Fruit fly (Drosophila melanogaster): ENCODE results near the gene CG32264.
A peak's percentile ranks its signal among the peaks of the same experiment; 100 is the strongest.

CG32264 gene

dm6 chr3L:3855194-3855980 lies 49.1 kb upstream of the CG32264 start:
- TF ChIP-seq OdsH (GFP tag; optimal IDR thresholded peaks at IDR 0.05) (peak; percentile 2), h (GFP tag; optimal IDR thresholded peaks at IDR 0.05) (peak; percentile 9), Myc (optimal IDR thresholded peaks at IDR 0.05) (no peak)

dm6 chr3L:3852842-3853241 lies 46.6 kb upstream of the CG32264 start:
- no peak for TF ChIP-seq foxo (GFP tag; optimal IDR thresholded peaks at IDR 0.05)
- peak; percentile 24 for TF ChIP-seq rgr (GFP tag; optimal IDR thresholded peaks at IDR 0.05)
- peak; percentile 4 for TF ChIP-seq fru (GFP tag; optimal IDR thresholded peaks at IDR 0.05)
- no peak for TF ChIP-seq woc (GFP tag; optimal IDR thresholded peaks at IDR 0.05)

dm6 chr3L:3851847-3852246 lies 45.6 kb upstream of the CG32264 start:
- TF ChIP-seq br (GFP tag; optimal IDR thresholded peaks at IDR 0.05): peak; percentile 16
- TF ChIP-seq h (GFP tag; optimal IDR thresholded peaks at IDR 0.05): peak; percentile 53
- peak; percentile 8 for TF ChIP-seq fru (GFP tag; optimal IDR thresholded peaks at IDR 0.05)
- TF ChIP-seq Jra (GFP tag; optimal IDR thresholded peaks at IDR 0.05): no peak
- no peak for TF ChIP-seq woc (GFP tag; optimal IDR thresholded peaks at IDR 0.05)
- peak; percentile 15 for TF ChIP-seq HLH106 (tag; optimal IDR thresholded peaks at IDR 0.05)
- no peak for TF ChIP-seq GATAd (GFP tag; optimal IDR thresholded peaks at IDR 0.05)
- TF ChIP-seq ey (GFP tag; optimal IDR thresholded peaks at IDR 0.05): peak; percentile 35
- peak; percentile 13 for TF ChIP-seq rgr (GFP tag; optimal IDR thresholded peaks at IDR 0.05)
- peak; percentile 3 for TF ChIP-seq OdsH (GFP tag; optimal IDR thresholded peaks at IDR 0.05)
- TF ChIP-seq foxo (GFP tag; optimal IDR thresholded peaks at IDR 0.05): peak in 1 of 2 experiments; percentile 37

- no peak for TF ChIP-seq sage (GFP tag; optimal IDR thresholded peaks at IDR 0.05)
- TF ChIP-seq rgr (GFP tag; optimal IDR thresholded peaks at IDR 0.05): no peak
- TF ChIP-seq dl (GFP tag; optimal IDR thresholded peaks at IDR 0.05; ENCODE audit: insufficient read depth in 1 of 2, partially characterized antibody in 2 of 2): no peak
- no peak for TF ChIP-seq HLH106 (tag; optimal IDR thresholded peaks at IDR 0.05)
- TF ChIP-seq Hnf4 (GFP tag; optimal IDR thresholded peaks at IDR 0.05): no peak
- no peak for TF ChIP-seq Abd-B (GFP tag; optimal IDR thresholded peaks at IDR 0.05)
- TF ChIP-seq ey (GFP tag; optimal IDR thresholded peaks at IDR 0.05): no peak
- no peak for TF ChIP-seq Hr78 (GFP tag; optimal IDR thresholded peaks at IDR 0.05)
- TF ChIP-seq GATAd (GFP tag; optimal IDR thresholded peaks at IDR 0.05): no peak
- TF ChIP-seq jim (GFP tag; optimal IDR thresholded peaks at IDR 0.05): no peak
- TF ChIP-seq dsf (GFP tag; optimal IDR thresholded peaks at IDR 0.05; ENCODE audit: borderline replicate concordance): no peak
- no peak for TF ChIP-seq Hr83 (GFP tag; optimal IDR thresholded peaks at IDR 0.05; ENCODE audit: poor library complexity, severe bottlenecking)
- no peak for TF ChIP-seq Mio (GFP tag; optimal IDR thresholded peaks at IDR 0.05)
Observed at dm6 chr3L:3851048-3851447, 44.8 kb upstream of the CG32264 start.

dm6 chr3L:3850477-3850876 lies 44.2 kb upstream of the CG32264 start:
- TF ChIP-seq Hnf4 (GFP tag; optimal IDR thresholded peaks at IDR 0.05): no peak
- TF ChIP-seq dsf (GFP tag; optimal IDR thresholded peaks at IDR 0.05; ENCODE audit: borderline replicate concordance): no peak
- no peak for TF ChIP-seq CG32264 (GFP tag; optimal IDR thresholded peaks at IDR 0.05)
- TF ChIP-seq GATAd (GFP tag; optimal IDR thresholded peaks at IDR 0.05): no peak
- TF ChIP-seq HLH106 (tag; optimal IDR thresholded peaks at IDR 0.05): no peak
- TF ChIP-seq tai (GFP tag; optimal IDR thresholded peaks at IDR 0.05): no peak
- no peak for TF ChIP-seq lola (GFP tag; optimal IDR thresholded peaks at IDR 0.05)

- TF ChIP-seq pan (optimal IDR thresholded peaks at IDR 0.05) (no peak), Hr83 (GFP tag; optimal IDR thresholded peaks at IDR 0.05; ENCODE audit: poor library complexity, severe bottlenecking) (no peak), fru (GFP tag; optimal IDR thresholded peaks at IDR 0.05) (no peak), dsf (GFP tag; optimal IDR thresholded peaks at IDR 0.05; ENCODE audit: borderline replicate concordance) (no peak), br (GFP tag; optimal IDR thresholded peaks at IDR 0.05) (no peak), sv (GFP tag; optimal IDR thresholded peaks at IDR 0.05) (no peak), ey (GFP tag; optimal IDR thresholded peaks at IDR 0.05) (no peak), Dif (GFP tag; optimal IDR thresholded peaks at IDR 0.05; ENCODE audit: partially characterized antibody) (no peak), dl (GFP tag; optimal IDR thresholded peaks at IDR 0.05; ENCODE audit: insufficient read depth in 1 of 2, partially characterized antibody in 2 of 2) (no peak), Vsx2 (GFP tag; optimal IDR thresholded peaks at IDR 0.05; ENCODE audit: partially characterized antibody) (no peak), Mio (GFP tag; optimal IDR thresholded peaks at IDR 0.05) (no peak), usp (GFP tag; optimal IDR thresholded peaks at IDR 0.05) (no peak), tai (GFP tag; optimal IDR thresholded peaks at IDR 0.05) (no peak), Dfd (GFP tag; optimal IDR thresholded peaks at IDR 0.05) (no peak), psq (GFP tag; optimal IDR thresholded peaks at IDR 0.05) (no peak), Myc (optimal IDR thresholded peaks at IDR 0.05) (no peak), Sp1 (GFP tag; optimal IDR thresholded peaks at IDR 0.05) (no peak)
Observed at dm6 chr3L:3849763-3850162, 43.5 kb upstream of the CG32264 start.
